Fruit fly (Drosophila melanogaster) whole organism, larva: Measurements from ENCODE around the gene CG32811.

Experiments used
- noc ChIP-seq: fragments of 200-800 bp; sonication (Bioruptor generic); optimal IDR thresholded peaks from 3 replicates; lab custom pipeline; 2019; ENCODE audit warnings: missing biosample characterization, mild to moderate bottlenecking, missing genetic modification characterization, moderate library complexity

CG32811 gene

dm6 chrX:1286868-1287835 lies 11.0 kb downstream of the CG32811 start, which contains the start of gene CG32812:
Gene CG32812 (plus strand): TSS chrX:1287290.
- no peak for TF ChIP-seq noc (tag; lab: Kevin White, UChicago)

dm6 chrX:1286136-1286535 lies 12.1 kb downstream of the CG32811 start:
- no peak for TF ChIP-seq noc (tag; lab: Kevin White, UChicago)

DNA sequence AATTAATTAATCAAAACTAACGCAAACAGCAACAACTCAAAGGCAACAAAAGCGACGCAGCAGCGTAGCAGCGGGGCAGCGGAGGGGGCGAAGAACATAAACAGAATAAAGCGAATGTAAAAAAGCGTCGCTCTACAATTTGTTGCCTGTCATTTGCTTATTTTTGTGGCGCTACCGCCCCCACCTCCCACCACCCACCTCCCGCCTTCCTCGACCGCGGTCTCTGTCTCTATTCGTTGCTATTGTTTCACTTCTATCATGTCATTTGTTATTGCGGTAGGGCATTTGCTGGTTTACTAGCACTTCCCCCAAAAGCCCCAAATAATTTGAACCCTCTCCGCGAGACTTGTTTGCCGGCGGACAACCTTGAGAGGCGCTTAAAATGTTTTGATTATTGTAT lies 12.9 kb downstream of the CG32811 start:
- TF ChIP-seq noc (tag; lab: Kevin White, UChicago) = no peak

dm6 chrX:1284238-1284637 lies 13.9 kb downstream of the CG32811 start:
- TF ChIP-seq noc (tag; lab: Kevin White, UChicago) = no peak

dm6 chrX:1282953-1283568 lies 15.1 kb downstream of the CG32811 start:
- TF ChIP-seq noc (tag; lab: Kevin White, UChicago) = no peak

- TF ChIP-seq noc (tag; lab: Kevin White, UChicago) = no peak
Observed at dm6 chrX:1282433-1282832, 15.8 kb downstream of the CG32811 start.

DNA sequence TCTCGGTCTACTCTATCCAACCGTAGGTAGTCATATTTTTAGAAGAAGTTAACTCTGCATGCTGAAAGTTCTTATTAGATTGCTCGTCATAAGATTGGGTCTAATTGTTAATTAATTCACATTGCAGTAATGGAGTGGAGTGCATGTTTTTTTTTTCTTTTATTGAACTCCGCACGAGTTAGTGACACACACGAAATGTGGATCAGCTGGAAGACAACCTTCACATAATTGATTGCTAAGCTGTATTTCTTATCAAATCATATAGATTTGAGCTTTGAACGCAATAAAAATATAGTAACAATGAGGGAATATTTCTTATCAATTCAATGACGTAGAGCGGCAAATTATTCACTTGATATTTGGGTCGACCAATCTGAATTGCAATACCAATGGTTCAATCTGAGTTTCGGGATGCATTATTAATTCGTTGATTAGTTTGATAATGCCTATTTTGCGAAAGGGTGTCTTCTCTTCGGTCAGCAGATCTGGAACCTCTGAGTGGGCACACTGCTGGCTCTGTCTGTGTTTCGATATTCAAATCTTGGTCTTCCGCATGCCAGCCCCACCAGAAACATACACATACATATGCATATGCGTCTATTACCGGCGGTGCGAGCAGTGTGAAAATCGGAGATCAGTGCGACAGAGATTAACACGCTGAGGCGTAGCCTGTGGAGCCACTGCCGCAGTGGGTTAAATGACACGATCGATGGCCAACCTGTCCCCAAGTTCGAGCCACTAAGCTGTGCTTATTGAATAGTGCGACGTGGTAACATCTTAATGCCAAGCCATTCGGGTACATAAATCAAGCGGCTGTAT lies 19.2 kb downstream of the CG32811 start:
- TF ChIP-seq noc (tag; lab: Kevin White, UChicago) = no peak

dm6 chrX:1277528-1277883 lies 20.7 kb downstream of the CG32811 start:
- no peak for TF ChIP-seq noc (tag; lab: Kevin White, UChicago)

DNA sequence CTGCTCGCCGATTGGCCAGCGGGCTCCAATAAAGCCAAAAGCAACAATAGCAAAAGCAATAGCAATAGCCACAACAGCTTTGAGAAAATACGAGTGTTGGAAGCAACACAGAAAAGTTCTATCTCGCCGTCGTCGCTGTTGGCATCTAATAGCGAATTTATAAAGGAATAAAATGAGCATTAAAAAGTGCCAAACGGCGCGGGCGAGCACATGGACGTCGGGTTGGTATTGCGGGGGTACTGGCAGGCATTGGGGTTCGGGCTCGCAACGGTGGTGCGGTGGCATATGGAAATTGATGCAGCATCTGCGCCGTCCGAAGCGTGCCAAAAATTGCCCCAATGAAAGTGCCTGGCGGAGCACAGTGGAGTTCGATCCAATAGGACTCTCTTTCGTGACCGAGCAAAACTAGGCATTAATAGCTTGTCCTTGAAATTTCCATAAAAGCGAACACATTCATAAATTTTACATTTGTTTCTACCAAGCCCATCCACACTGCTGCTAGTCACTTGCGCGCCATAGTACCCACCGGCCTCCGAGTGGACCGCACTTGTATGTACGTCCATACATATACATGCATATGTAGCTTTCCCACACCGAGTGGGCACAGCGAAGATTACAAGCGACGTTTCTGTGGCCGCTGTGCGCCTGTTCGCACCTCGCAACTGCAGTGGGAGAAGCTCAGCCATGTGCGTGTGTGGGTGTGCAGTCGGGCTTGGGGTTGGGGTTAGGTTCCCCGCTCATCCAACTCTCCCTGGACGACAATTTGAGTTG lies 21.2 kb downstream of the CG32811 start:
- TF ChIP-seq noc (tag; lab: Kevin White, UChicago) = peak; percentile 77

DNA sequence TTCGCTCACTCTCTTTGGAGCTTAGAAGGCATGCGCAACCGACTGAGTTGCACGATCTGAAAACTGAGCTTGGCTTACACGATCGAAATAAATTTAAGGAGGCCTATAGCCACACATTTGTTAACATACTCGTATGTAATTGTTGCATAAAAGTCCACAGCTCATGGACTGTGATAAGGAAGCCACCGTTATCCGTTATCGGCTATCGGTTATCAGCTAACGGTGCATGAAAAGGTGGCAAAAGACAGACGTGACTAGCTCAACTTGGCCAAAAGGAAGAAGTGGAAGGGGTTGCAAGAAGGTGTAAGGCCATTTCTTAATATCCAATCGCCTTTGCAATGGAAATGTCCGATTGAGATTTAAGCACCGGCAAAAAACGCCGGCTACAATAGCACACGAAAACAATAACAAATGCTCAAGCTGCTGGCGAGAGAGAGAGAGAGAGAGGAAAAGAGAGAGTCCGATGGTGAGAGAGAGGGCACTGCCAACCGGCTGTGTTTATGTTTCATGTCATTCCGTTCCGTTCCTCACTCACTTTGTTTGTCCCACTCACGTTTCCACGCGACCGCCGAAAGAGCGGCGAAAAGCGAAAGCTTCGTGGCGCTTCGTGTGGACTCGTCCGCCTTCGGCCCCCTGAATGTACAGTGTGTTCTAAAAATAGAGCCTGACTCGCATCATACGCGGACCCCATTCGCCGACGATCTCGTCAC lies 22.0 kb downstream of the CG32811 start:
- no peak for TF ChIP-seq noc (tag; lab: Kevin White, UChicago)

DNA sequence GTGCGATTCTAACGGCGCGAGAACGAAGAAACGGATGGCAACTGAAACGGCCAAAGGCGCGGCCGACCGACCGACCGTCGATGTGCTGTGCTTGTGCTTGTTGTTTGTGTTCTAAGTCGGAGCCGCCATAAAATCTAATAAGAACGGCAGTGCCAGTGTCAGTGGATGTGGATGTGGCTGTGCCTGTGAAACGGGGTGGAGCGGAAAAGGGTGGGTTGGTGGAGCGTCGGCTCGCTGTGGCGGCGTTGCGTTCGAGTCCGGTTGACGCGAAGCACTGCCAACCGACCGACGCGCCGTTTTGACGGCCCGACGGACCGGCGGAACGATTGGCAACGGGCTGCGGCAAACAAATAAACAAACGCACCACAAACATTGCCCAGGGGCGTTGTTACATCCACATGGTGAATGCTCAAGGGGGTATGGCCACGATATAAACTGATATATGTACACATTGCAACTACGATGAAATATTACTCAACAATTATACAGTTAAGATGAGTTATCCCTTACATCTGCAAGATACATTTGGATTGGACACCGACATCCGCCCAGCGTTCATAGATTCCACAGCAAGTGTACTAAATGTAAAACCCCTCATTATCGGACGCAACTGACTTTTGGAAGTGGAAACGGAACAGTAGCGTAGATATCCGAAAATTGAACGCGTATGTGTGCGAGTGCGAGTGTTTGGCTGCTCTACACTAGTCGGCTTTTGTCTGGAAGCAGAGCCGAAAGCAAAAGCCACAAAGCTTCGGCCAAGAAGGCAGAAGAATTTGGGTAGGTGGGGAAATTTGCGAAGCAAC lies 23.0 kb downstream of the CG32811 start, which contains the start of gene Atf3:
Gene Atf3, minus strand, starts transcription at position 267 of the 803 bp plus-strand sequence.
- TF ChIP-seq noc (tag; lab: Kevin White, UChicago) = peak; percentile 100

DNA sequence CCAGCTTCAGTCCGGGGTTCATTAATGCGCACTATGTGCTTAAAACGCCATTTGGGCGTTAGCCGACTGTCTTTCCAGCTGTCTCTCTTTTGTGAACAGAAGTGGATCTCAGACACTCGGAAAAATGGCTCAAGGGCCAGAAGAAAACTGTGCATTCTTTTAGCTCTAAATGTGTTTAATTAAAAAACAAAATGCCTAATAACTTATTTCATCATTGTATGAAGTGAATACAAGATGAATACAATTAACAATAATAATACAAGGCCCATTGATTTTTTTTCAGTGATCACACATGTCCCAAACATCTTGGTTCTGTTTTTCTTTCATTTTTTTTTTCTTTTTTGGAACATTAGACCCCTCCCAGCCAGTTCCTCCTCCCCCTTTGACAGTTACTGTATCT lies 25.3 kb downstream of the CG32811 start:
- no peak for TF ChIP-seq noc (tag; lab: Kevin White, UChicago)

DNA sequence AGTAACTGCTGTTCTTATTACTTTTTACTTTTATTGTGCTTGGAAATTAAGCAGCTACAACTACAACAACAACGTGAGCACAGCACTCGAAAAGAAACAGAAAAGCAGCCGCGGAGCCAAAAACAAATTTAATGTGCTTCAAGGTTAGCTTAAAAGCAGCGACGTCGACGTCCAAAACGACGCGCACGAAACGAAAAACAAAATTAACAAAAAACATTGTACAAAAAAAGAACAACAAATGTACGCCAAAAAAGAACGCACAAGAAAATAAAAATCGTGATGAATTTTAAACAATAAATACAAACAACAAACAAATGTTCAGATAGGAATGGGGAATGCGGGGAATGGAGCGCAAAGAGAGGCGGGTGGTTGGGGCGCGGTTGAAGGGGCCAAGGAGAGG lies 27.1 kb downstream of the CG32811 start:
- no peak for TF ChIP-seq noc (tag; lab: Kevin White, UChicago)

DNA sequence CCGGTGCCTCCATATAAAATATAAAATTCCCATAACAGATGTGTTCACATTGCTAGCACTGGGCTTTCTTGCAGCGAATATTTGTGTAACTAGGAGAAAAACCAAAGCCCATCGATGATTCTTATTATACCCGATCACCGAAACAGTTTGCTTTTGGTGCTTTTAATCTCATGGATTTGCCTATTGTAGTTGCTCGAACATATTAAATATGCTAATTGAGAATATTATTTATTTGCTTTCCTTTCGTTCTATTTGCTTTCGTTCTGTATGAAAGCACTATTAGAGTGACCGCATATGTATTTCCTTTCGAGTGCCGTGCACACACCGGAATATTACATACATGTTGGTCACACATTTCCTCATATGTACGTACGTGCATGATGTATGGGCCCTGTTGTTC lies 27.5 kb downstream of the CG32811 start:
- TF ChIP-seq noc (tag; lab: Kevin White, UChicago) = peak; percentile 68
